Worm (Caenorhabditis elegans) whole organism, L1 larva: ENCODE results near the gene K10D11.7.

ENCODE experiments used
- F16B12.6 ChIP-seq: fragments of 150-350 bp; optimal IDR thresholded peaks from 2 replicates; lab custom pipeline; 2014; ENCODE audit warnings: missing biosample characterization, missing genetic modification characterization
- aha-1 ChIP-seq: fragments of 150-350 bp; optimal IDR thresholded peaks from 2 replicates; lab custom pipeline; 2014; ENCODE audit warnings: missing biosample characterization, missing genetic modification characterization
- ceh-82 ChIP-seq, 3 experiments: fragments of 150-350 bp in 1 of 3; sonication (generic microtip) in 2 of 3; optimal IDR thresholded peaks; 2 replicates each; lab custom pipeline; 2014 to 2017; ENCODE audit warnings: missing biosample characterization in 3 of 3, missing genetic modification characterization in 3 of 3
- ceh-90 ChIP-seq: sonication (generic microtip); optimal IDR thresholded peaks from 2 replicates; lab custom pipeline; 2016; ENCODE audit warnings: missing genetic modification characterization, missing compliant biosample characterization
- efl-1 ChIP-seq, 4 experiments: fragments of 150-350 bp; optimal IDR thresholded peaks in 3 of 4; peaks in 1 of 4; 1 replicate in 1 of 4; 2 replicates in 3 of 4; lab custom pipeline; 2014; ENCODE audit warnings: missing biosample characterization in 2 of 4, missing genetic modification characterization in 2 of 4, missing genetic modification reagents in 2 of 4
- efl-3 ChIP-seq: fragments of 200-800 bp; sonication (Bioruptor generic); optimal IDR thresholded peaks from 2 replicates; lab custom pipeline; 2018; ENCODE audit warnings: mild to moderate bottlenecking, missing genetic modification characterization, missing compliant biosample characterization
- elt-2 ChIP-seq: sonication (generic microtip); optimal IDR thresholded peaks from 2 replicates; lab custom pipeline; 2016; ENCODE audit warnings: missing genetic modification characterization, mild to moderate bottlenecking, inconsistent platforms, missing compliant biosample characterization, missing genetic modification reagents
- grh-1 ChIP-seq: fragments of 200-800 bp; sonication (Bioruptor generic); IDR thresholded peaks from 2 replicates; pipeline ENCODE4 v1.3.6; 2022; ENCODE audit warnings: missing genetic modification reagents, missing genetic modification characterization, missing compliant biosample characterization
- lin-13 ChIP-seq: fragments of 150-350 bp; optimal IDR thresholded peaks from 2 replicates; lab custom pipeline; 2014; ENCODE audit warnings: missing biosample characterization, missing genetic modification reagents, missing genetic modification characterization
- lin-15B ChIP-seq: fragments of 150-350 bp; sonication (generic microtip); optimal IDR thresholded peaks from 3 replicates; lab custom pipeline; 2014; ENCODE audit warnings: missing biosample characterization, missing genetic modification characterization
- lir-3 ChIP-seq: sonication (generic microtip); optimal IDR thresholded peaks from 2 replicates; lab custom pipeline; 2016; ENCODE audit warnings: mild to moderate bottlenecking, missing genetic modification characterization, moderate library complexity, missing compliant biosample characterization; ENCODE audit not compliant: poor library complexity
- nhr-237 ChIP-seq: fragments of 150-350 bp; optimal IDR thresholded peaks from 2 replicates; lab custom pipeline; 2014; ENCODE audit warnings: missing biosample characterization, missing genetic modification characterization
- nhr-28 ChIP-seq: fragments of 150-350 bp; optimal IDR thresholded peaks from 2 replicates; lab custom pipeline; 2014; ENCODE audit warnings: missing biosample characterization, missing genetic modification characterization
- nhr-71 ChIP-seq: sonication (generic microtip); optimal IDR thresholded peaks from 2 replicates; lab custom pipeline; 2016; ENCODE audit warnings: mild to moderate bottlenecking, missing genetic modification characterization, moderate library complexity, missing compliant biosample characterization
- nhr-84 ChIP-seq: sonication (generic microtip); optimal IDR thresholded peaks from 2 replicates; lab custom pipeline; 2017; ENCODE audit warnings: missing biosample characterization, missing genetic modification characterization
- pax-3 ChIP-seq: fragments of 200-800 bp; sonication (Bioruptor generic); optimal IDR thresholded peaks from 2 replicates; lab custom pipeline; 2018; ENCODE audit warnings: mild to moderate bottlenecking, missing genetic modification characterization, moderate library complexity, missing compliant biosample characterization
- rnt-1 ChIP-seq: sonication (generic microtip); optimal IDR thresholded peaks from 2 replicates; lab custom pipeline; 2016; ENCODE audit warnings: mild to moderate bottlenecking, missing genetic modification characterization, moderate library complexity, missing compliant biosample characterization
- snpc-4 ChIP-seq: fragments of 150-350 bp; optimal IDR thresholded peaks from 2 replicates; lab custom pipeline; 2014; ENCODE audit warnings: missing biosample characterization, missing genetic modification characterization
- sox-4 ChIP-seq: sonication (generic microtip); optimal IDR thresholded peaks from 2 replicates; lab custom pipeline; 2016; ENCODE audit warnings: missing genetic modification characterization, missing compliant biosample characterization
- swsn-7 ChIP-seq: sonication (generic microtip); optimal IDR thresholded peaks from 2 replicates; lab custom pipeline; 2016; ENCODE audit warnings: missing genetic modification characterization, missing compliant biosample characterization
- unc-30 ChIP-seq: sonication (generic microtip); optimal IDR thresholded peaks from 2 replicates; lab custom pipeline; 2017; ENCODE audit warnings: missing biosample characterization, missing genetic modification characterization
- unc-86 ChIP-seq: sonication (generic microtip); optimal IDR thresholded peaks from 2 replicates; lab custom pipeline; 2016; ENCODE audit warnings: missing genetic modification characterization, missing compliant biosample characterization
- zag-1 ChIP-seq: fragments of 150-350 bp; optimal IDR thresholded peaks from 2 replicates; lab custom pipeline; 2014; ENCODE audit warnings: missing biosample characterization, missing genetic modification characterization
- ztf-11 ChIP-seq, 2 experiments: sonication (generic microtip); optimal IDR thresholded peaks; 2 replicates each; lab custom pipeline; 2016 to 2017; ENCODE audit warnings: missing genetic modification characterization in 2 of 2, missing biosample characterization in 1 of 2, missing compliant biosample characterization in 1 of 2
- ztf-4 ChIP-seq: fragments of 150-350 bp; optimal IDR thresholded peaks from 2 replicates; lab custom pipeline; 2014; ENCODE audit warnings: missing biosample characterization, missing genetic modification characterization

Gene K10D11.7

ce11 chrIV:12997560-12997959, 1.8 kb upstream of the K10D11.7 start (continued):
- TF ChIP-seq nhr-84 (tag; lab: Kevin White, UChicago) (no peak), grh-1 (GFP tag; lab: Robert Waterston, UW) (peak; percentile 55), nhr-28 (tag; lab: Kevin White, UChicago) (no peak), efl-3 (GFP tag; lab: Kevin White, UChicago) (no peak), pax-3 (tag; lab: Kevin White, UChicago) (no peak), nhr-71 (tag; lab: Kevin White, UChicago) (peak; percentile 56)

DNA sequence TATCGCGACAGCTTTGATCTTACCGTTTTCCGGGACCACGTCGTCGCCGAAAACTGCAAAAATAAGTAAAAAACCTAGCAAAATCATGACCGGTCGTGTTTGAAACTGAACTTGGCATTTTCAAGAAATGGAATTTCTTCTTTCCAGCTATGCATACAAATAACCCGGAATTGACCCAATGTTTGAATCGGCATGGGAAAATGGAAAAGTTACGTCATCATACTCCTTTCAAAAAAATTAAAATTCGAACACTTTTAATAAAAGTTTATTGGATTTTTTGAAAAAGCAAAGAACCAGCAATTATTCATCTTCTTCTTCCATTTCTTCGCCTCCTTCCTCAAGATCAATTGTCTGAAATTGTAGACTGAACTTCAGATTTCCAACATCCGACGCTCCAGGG, 1.4 kb downstream of the K10D11.7 start, which contains the start of gene K10D11.4:
Gene K10D11.4 (minus strand): TSS at position 101 of the 400 bp plus-strand sequence.
- no peak for TF ChIP-seq lin-13 (GFP tag; lab: Kevin White, UChicago)

DNA sequence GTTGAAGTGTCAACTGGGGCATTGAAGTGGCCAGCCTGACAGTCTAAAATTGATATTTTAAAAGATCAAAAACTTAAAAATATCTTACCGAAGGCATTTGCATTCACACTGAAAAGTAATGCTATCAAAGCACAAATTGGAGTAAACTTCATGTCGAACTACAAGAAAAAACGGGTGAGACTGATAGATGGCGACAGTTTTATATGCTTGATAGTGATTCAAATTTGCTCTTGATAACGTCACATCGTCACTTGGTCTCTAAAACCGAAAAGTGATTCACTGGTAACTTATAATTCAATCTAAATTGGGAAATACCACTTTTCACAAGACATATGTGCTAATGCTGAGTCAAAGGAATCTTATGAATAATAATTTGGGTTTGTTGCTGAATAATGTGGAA, 4.2 kb downstream of the K10D11.7 start, which contains the start of gene K10D11.5:
Gene K10D11.5 (minus strand): TSS at position 215 of the 400 bp plus-strand sequence.
- TF ChIP-seq elt-2 (tag; lab: Kevin White, UChicago) (peak; percentile 45), nhr-237 (tag; lab: Kevin White, UChicago) (no peak), lin-15B (tag; lab: Kevin White, UChicago) (no peak), lir-3 (no peak)

- TF ChIP-seq ceh-82 (tag; optimal IDR thresholded peaks at IDR 0.05; lab: Kevin White, UChicago) (no peak), unc-86 (tag; lab: Kevin White, UChicago) (no peak), snpc-4 (tag; lab: Kevin White, UChicago) (no peak), ceh-90 (tag; lab: Kevin White, UChicago) (no peak), zag-1 (tag; lab: Kevin White, UChicago) (no peak), unc-30 (tag; lab: Kevin White, UChicago) (no peak), sox-4 (tag; lab: Kevin White, UChicago) (no peak), ztf-4 (tag; lab: Kevin White, UChicago) (no peak), rnt-1 (tag; lab: Kevin White, UChicago) (no peak), lin-15B (tag; lab: Kevin White, UChicago) (no peak)
These were observed 5.1 kb downstream of the K10D11.7 start for ce11 chrIV:12990638-12991037.

DNA sequence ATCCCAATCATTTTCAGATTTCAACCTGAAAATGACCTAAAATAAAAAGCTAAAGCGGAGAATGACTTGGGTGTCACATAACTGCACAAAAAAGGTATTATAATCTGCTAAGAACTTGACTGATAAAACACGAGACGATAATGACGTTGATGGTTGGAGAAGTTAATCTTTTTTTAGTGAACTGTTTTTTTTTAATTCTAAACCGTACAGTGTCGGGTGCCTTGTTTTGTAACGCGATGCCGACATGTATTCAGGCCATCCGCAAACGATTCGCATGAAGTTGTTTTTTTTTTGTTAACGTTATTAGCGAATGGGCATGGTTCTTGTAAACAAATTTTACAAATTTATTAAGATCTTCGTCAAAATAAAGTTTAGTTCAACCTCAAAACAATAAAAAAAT, 6.4 kb downstream of the K10D11.7 start, which contains the start of gene K10D11.6:
Gene K10D11.6 (minus strand): TSS at position 101 of the 400 bp plus-strand sequence.
- TF ChIP-seq lin-13 (GFP tag; lab: Kevin White, UChicago) (no peak), elt-2 (tag; lab: Kevin White, UChicago) (peak; percentile 39)
- TF ChIP-seq, all 84 proteins: peak for 1

DNA sequence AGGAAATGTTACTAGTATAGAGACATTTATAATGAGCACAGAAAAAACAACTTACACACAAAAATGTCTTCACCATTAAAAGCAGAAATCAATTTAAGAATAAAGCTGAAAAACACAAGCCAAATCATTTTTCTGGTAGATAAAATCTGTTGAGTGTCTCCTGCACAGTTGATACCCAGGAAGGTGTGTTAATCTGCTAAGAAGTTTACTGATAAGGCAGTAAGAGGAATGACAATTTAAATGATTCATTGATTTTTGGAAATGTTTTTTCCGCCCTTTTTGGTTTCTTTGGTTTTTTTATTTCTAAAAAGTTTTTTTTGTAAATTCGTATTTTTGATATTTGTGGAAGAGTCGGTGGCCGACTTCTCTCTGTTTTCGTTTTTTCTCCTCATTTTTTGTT, 9.8 kb downstream of the K10D11.7 start, which contains the start of gene K10D11.3:
Gene K10D11.3 (minus strand): TSS at position 174 of the 400 bp plus-strand sequence.
- peak; percentile 72 for TF ChIP-seq elt-2 (tag; lab: Kevin White, UChicago)
- TF ChIP-seq F16B12.6 = no peak

DNA sequence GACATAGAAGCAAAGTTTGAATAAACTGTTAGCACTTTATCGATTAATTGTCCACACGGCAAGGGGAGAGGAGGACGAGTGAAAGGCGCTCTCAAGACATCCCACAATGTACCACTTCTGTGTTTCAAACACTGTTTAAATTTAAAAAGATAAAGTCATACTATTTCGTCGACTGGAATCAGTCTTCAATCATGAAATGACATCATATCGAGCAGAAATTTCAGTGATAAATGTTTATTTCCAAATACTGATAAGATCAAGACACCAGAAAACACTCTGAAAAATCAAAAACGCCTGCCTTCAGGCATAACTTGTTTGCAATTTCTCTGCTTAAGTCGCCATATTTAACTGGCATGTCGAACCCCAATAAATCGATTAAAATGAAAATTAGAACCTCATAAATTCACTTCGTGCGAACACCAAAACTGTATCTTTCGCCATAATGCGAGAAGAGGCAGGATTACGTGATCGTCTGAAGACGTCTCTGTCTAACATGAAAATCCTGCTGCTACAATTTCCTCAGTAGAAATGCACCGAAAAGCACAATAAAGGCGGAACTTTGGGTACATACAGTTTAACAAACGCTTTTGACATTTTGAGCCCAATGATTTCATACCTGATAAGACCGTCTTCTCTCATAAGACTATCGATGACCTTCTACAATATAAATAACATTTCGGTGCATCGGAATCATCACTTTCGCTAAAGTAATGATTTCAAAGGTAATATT, 17.3 kb downstream of the K10D11.7 start, which contains the start of gene K10D11.2:
Gene K10D11.2 (plus strand): TSS at position 680 of the 730 bp plus-strand sequence.
- peak; percentile 83 for TF ChIP-seq elt-2 (tag; lab: Kevin White, UChicago)
- TF ChIP-seq swsn-7 (tag; lab: Kevin White, UChicago) = no peak
- TF ChIP-seq lin-15B (tag; lab: Kevin White, UChicago) = no peak
- TF ChIP-seq aha-1 (tag; lab: Kevin White, UChicago) = no peak
- no peak for TF ChIP-seq efl-1 (optimal IDR thresholded peaks at IDR 0.05; lab: Kevin White, UChicago)
- TF ChIP-seq efl-1 (GFP tag; optimal IDR thresholded peaks at IDR 0.05 in 1 of 2; lab: Kevin White, UChicago) = peak in 1 of 2 experiments; percentile 89
- TF ChIP-seq ztf-11 (tag; optimal IDR thresholded peaks at IDR 0.05; lab: Kevin White, UChicago) = no peak
